Worm (Caenorhabditis elegans) whole organism, L4 larva: ENCODE results near the gene piga-1.

Experiments
- ceh-28 ChIP-seq: fragments of 150-350 bp; optimal IDR thresholded peaks from 2 replicates; lab custom pipeline; 2014; ENCODE audit warnings: missing biosample characterization, missing genetic modification reagents, missing genetic modification characterization
- nhr-76 ChIP-seq: fragments of 150-350 bp; optimal IDR thresholded peaks from 2 replicates; lab custom pipeline; 2014; ENCODE audit warnings: missing biosample characterization, missing genetic modification characterization
- pha-4 ChIP-seq, 2 experiments: fragments of 150-350 bp in 1 of 2; fragments of 200-800 bp in 1 of 2; sonication (Bioruptor generic) in 1 of 2; IDR thresholded peaks in 1 of 2; optimal IDR thresholded peaks in 1 of 2; 2 replicates each; pipeline versions ENCODE4 v1.3.6 to Lab custom; 2014 to 2022; ENCODE audit warnings: missing genetic modification characterization in 2 of 2, missing genetic modification reagents in 2 of 2, missing biosample characterization in 1 of 2, missing compliant biosample characterization in 1 of 2

ce11 chrII:8639553-8639952, 22.0 kb downstream of the piga-1 start:
- no peak for TF ChIP-seq nhr-76 (tag; lab: Kevin White, UChicago)
- TF ChIP-seq pha-4 (GFP tag; IDR thresholded peaks at IDR 0.05; lab: Robert Waterston, UW): no peak
- TF ChIP-seq pha-4 (tag; optimal IDR thresholded peaks at IDR 0.05; lab: Kevin White, UChicago): no peak
- no peak for TF ChIP-seq ceh-28 (tag; lab: Kevin White, UChicago)
